Fruit fly (Drosophila melanogaster): Measurements from ENCODE around the gene CG31759.

DNA sequence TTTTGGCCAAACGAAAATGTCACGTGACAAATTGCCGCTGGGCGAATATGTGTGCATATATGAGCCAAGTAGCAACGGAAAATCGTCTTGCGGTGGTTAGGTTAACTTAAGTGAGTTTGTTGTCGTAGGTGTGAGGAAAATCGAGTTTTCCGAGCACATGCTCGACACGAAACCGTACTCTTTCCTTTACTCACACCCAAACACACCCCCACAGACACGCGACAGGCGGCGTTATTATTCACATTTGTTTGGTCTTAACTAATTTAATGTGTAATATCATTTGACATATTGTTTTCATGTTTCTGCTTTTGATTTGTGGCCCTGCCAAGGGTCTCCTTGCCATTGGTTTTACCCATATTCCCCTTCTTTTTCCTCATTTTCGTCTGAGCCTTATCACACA, 35.3 kb downstream of the CG31759 start:
- no peak for TF ChIP-seq CG16779 (tag; optimal IDR thresholded peaks at IDR 0.05)
- no peak for TF ChIP-seq topi (GFP tag; optimal IDR thresholded peaks at IDR 0.05)
- no peak for TF ChIP-seq Gug (GFP tag; IDR thresholded peaks at IDR 0.05)
- no peak for TF ChIP-seq CG7368 (GFP tag; optimal IDR thresholded peaks at IDR 0.05)
- no peak for TF ChIP-seq Sox102F (GFP tag; optimal IDR thresholded peaks at IDR 0.05)
- no peak for TF ChIP-seq CG9139 (GFP tag; optimal IDR thresholded peaks at IDR 0.05)
- TF ChIP-seq CG10669 (GFP tag; optimal IDR thresholded peaks at IDR 0.05), result no peak

Data from whole organism, prepupa.